Worm (Caenorhabditis elegans): ENCODE results near the gene rars-1.

rars-1 gene

ce11 chrIII:4917077-4917476 is at the start of gene rars-1:
Gene rars-1 (minus strand): TSS chrIII:4917177.
- TF ChIP-seq unc-62 (GFP tag; optimal IDR thresholded peaks at IDR 0.05) = no peak

ce11 chrIII:4965271-4965670 is 48.3 kb upstream of the rars-1 start, which contains the start of gene nca-2:
Gene nca-2 (plus strand): TSS chrIII:4965571.
- TF ChIP-seq unc-62 (GFP tag; optimal IDR thresholded peaks at IDR 0.05) = no peak

ce11 chrIII:4962886-4963285 is 45.9 kb upstream of the rars-1 start, which contains the start of gene C27F2.9:
Gene C27F2.9 (minus strand): TSS chrIII:4963044.
- no peak for TF ChIP-seq unc-62 (GFP tag; optimal IDR thresholded peaks at IDR 0.05)

- TF ChIP-seq unc-62 (GFP tag; optimal IDR thresholded peaks at IDR 0.05) = no peak
Observed at ce11 chrIII:4962393-4962792, 45.4 kb upstream of the rars-1 start, which contains the start of gene vps-22. Gene vps-22 (minus strand): TSS chrIII:4962493.

ce11 chrIII:4961281-4961680 is 44.3 kb upstream of the rars-1 start:
- no peak for TF ChIP-seq unc-62 (GFP tag; optimal IDR thresholded peaks at IDR 0.05)

ce11 chrIII:4960204-4960603 is 43.2 kb upstream of the rars-1 start, which contains the start of gene C27F2.4:
Gene C27F2.4 (minus strand): TSS chrIII:4960304.
- TF ChIP-seq unc-62 (GFP tag; optimal IDR thresholded peaks at IDR 0.05) = no peak

- TF ChIP-seq unc-62 (GFP tag; optimal IDR thresholded peaks at IDR 0.05) = no peak
Observed at ce11 chrIII:4956566-4956965, 39.6 kb upstream of the rars-1 start, which contains the start of gene C26E6.1. Gene C26E6.1 (plus strand): TSS chrIII:4956866.

- no peak for TF ChIP-seq unc-62 (GFP tag; optimal IDR thresholded peaks at IDR 0.05)
Observed at ce11 chrIII:4952970-4953369, 36.0 kb upstream of the rars-1 start.

ce11 chrIII:4951824-4952223 is 34.8 kb upstream of the rars-1 start, which contains the start of gene flh-2:
Gene flh-2 (plus strand): TSS chrIII:4952124.
- TF ChIP-seq unc-62 (GFP tag; optimal IDR thresholded peaks at IDR 0.05) = no peak

- TF ChIP-seq unc-62 (GFP tag; optimal IDR thresholded peaks at IDR 0.05) = no peak
Observed at ce11 chrIII:4951210-4951609, 34.2 kb upstream of the rars-1 start.

- TF ChIP-seq unc-62 (GFP tag; optimal IDR thresholded peaks at IDR 0.05) = no peak
Observed at ce11 chrIII:4950345-4950744, 33.4 kb upstream of the rars-1 start.

ce11 chrIII:4948631-4949030 is 31.7 kb upstream of the rars-1 start:
- no peak for TF ChIP-seq unc-62 (GFP tag; optimal IDR thresholded peaks at IDR 0.05)

ce11 chrIII:4947352-4947751 is 30.4 kb upstream of the rars-1 start:
- no peak for TF ChIP-seq unc-62 (GFP tag; optimal IDR thresholded peaks at IDR 0.05)

- no peak for TF ChIP-seq unc-62 (GFP tag; optimal IDR thresholded peaks at IDR 0.05)
Observed at ce11 chrIII:4944213-4944612, 27.2 kb upstream of the rars-1 start, which contains the start of gene ntl-9. Gene ntl-9 (plus strand): TSS chrIII:4944513.

- TF ChIP-seq unc-62 (GFP tag; optimal IDR thresholded peaks at IDR 0.05) = no peak
Observed at ce11 chrIII:4939267-4939666, 22.3 kb upstream of the rars-1 start, which contains the start of gene rpb-2. Gene rpb-2 (plus strand): TSS chrIII:4939567.

ce11 chrIII:4937022-4937421 is 20.0 kb upstream of the rars-1 start, which contains the start of gene fsn-1:
Gene fsn-1 (plus strand): TSS chrIII:4937322.
- no peak for TF ChIP-seq unc-62 (GFP tag; optimal IDR thresholded peaks at IDR 0.05)

- no peak for TF ChIP-seq unc-62 (GFP tag; optimal IDR thresholded peaks at IDR 0.05)
Observed at ce11 chrIII:4934896-4935628, 18.1 kb upstream of the rars-1 start, which contains the start of gene mrps-18C. Gene mrps-18C (plus strand): TSS chrIII:4935578.
